Worm (Caenorhabditis elegans) whole organism, L4/young adult: ENCODE measurements around the gene osm-8.

Source experiments
- W03F9.2 ChIP-seq: fragments of 150-350 bp; optimal IDR thresholded peaks from 2 replicates; lab custom pipeline; 2014; ENCODE audit warnings: missing biosample characterization, missing genetic modification characterization
- dao-5 ChIP-seq: sonication (generic microtip); optimal IDR thresholded peaks from 2 replicates; lab custom pipeline; 2016; ENCODE audit warnings: missing genotype, missing genetic modification characterization, moderate library complexity, missing compliant biosample characterization

- TF ChIP-seq dao-5 (tag; lab: Kevin White, UChicago): no peak
- no peak for TF ChIP-seq W03F9.2 (tag; lab: Kevin White, UChicago)
These were observed 2.7 kb upstream of the osm-8 start, which contains the start of gene lips-17 for ce11 chrII:7607953-7608352.
